Worm (Caenorhabditis elegans) whole organism, late embryonic: Measurements from ENCODE around the gene math-28.

Source experiments
- ama-1 ChIP-seq: fragments of 150-350 bp; optimal IDR thresholded peaks from 2 replicates; lab custom pipeline; 2014
- ceh-18 ChIP-seq: sonication (generic microtip); optimal IDR thresholded peaks from 2 replicates; lab custom pipeline; 2016; ENCODE audit warnings: missing genetic modification characterization, missing compliant biosample characterization
- ceh-34 ChIP-seq: sonication (generic microtip); optimal IDR thresholded peaks from 2 replicates; lab custom pipeline; 2016; ENCODE audit warnings: mild to moderate bottlenecking, missing genetic modification characterization, missing compliant biosample characterization
- che-1 ChIP-seq: sonication (generic microtip); optimal IDR thresholded peaks from 2 replicates; lab custom pipeline; 2016; ENCODE audit warnings: mild to moderate bottlenecking, missing genetic modification characterization, missing compliant biosample characterization
- dve-1 ChIP-seq: sonication (generic microtip); optimal IDR thresholded peaks from 2 replicates; lab custom pipeline; 2017; ENCODE audit warnings: antibody characterized with exemption, mild to moderate bottlenecking, missing genetic modification characterization, missing compliant biosample characterization
- elt-2 ChIP-seq: sonication (generic microtip); optimal IDR thresholded peaks from 2 replicates; lab custom pipeline; 2016; ENCODE audit warnings: missing genetic modification reagents, missing genetic modification characterization, missing compliant biosample characterization
- hlh-30 ChIP-seq: sonication (generic microtip); optimal IDR thresholded peaks from 2 replicates; lab custom pipeline; 2017; ENCODE audit warnings: antibody characterized with exemption, missing genetic modification characterization, missing compliant biosample characterization; ENCODE audit not compliant: insufficient read depth
- hlh-8 ChIP-seq: sonication (generic microtip); optimal IDR thresholded peaks from 2 replicates; lab custom pipeline; 2016; ENCODE audit warnings: missing genotype, missing genetic modification characterization, missing compliant biosample characterization
- nfya-1 ChIP-seq: sonication (generic microtip); optimal IDR thresholded peaks from 2 replicates; lab custom pipeline; 2017; ENCODE audit warnings: missing genetic modification characterization, mild to moderate bottlenecking, missing compliant biosample characterization, antibody characterized with exemption, moderate library complexity
- nhr-11 ChIP-seq: fragments of 150-350 bp; optimal IDR thresholded peaks from 2 replicates; lab custom pipeline; 2014; ENCODE audit warnings: missing biosample characterization, missing genetic modification characterization
- pag-3 ChIP-seq: sonication (generic microtip); optimal IDR thresholded peaks from 2 replicates; lab custom pipeline; 2016; ENCODE audit warnings: missing compliant biosample characterization, missing genetic modification characterization, borderline replicate concordance
- pat-9 ChIP-seq: fragments of 200-800 bp; sonication (Bioruptor generic); optimal IDR thresholded peaks from 2 replicates; lab custom pipeline; 2018; ENCODE audit warnings: mild to moderate bottlenecking, missing genetic modification characterization, moderate library complexity, missing compliant biosample characterization
- pha-4 ChIP-seq: fragments of 150-350 bp; optimal IDR thresholded peaks from 2 replicates; lab custom pipeline; 2018; ENCODE audit warnings: missing biosample characterization, missing genetic modification reagents, missing genetic modification characterization
- unc-55 ChIP-seq: sonication (generic microtip); optimal IDR thresholded peaks from 2 replicates; lab custom pipeline; 2017; ENCODE audit warnings: missing biosample characterization, missing genetic modification reagents, missing genetic modification characterization

- TF ChIP-seq hlh-30 (tag; lab: Kevin White, UChicago): no peak
- TF ChIP-seq pat-9: no peak
- TF ChIP-seq che-1 (tag; lab: Kevin White, UChicago): no peak
- TF ChIP-seq elt-2 (tag; lab: Kevin White, UChicago): no peak
- no peak for TF ChIP-seq nhr-11 (tag; lab: Kevin White, UChicago)
- TF ChIP-seq ama-1 (lab: Kevin White, UChicago): no peak
- TF ChIP-seq ceh-34 (tag; lab: Kevin White, UChicago): no peak
- TF ChIP-seq hlh-8 (tag; lab: Kevin White, UChicago): no peak
- TF ChIP-seq pag-3 (tag; lab: Kevin White, UChicago): no peak
- no peak for TF ChIP-seq unc-55 (GFP tag; lab: Kevin White, UChicago)
- no peak for TF ChIP-seq ceh-18 (tag; lab: Kevin White, UChicago)
- no peak for TF ChIP-seq dve-1 (tag; lab: Kevin White, UChicago)
- no peak for TF ChIP-seq nfya-1
- no peak for TF ChIP-seq pha-4
These were observed 19.0 kb upstream of the math-28 start, which contains the start of gene clec-19 for ce11 chrII:1744183-1744582.
